Worm (Caenorhabditis elegans): Measurements from ENCODE around the gene Y39E4B.11.

Gene Y39E4B.11

DNA sequence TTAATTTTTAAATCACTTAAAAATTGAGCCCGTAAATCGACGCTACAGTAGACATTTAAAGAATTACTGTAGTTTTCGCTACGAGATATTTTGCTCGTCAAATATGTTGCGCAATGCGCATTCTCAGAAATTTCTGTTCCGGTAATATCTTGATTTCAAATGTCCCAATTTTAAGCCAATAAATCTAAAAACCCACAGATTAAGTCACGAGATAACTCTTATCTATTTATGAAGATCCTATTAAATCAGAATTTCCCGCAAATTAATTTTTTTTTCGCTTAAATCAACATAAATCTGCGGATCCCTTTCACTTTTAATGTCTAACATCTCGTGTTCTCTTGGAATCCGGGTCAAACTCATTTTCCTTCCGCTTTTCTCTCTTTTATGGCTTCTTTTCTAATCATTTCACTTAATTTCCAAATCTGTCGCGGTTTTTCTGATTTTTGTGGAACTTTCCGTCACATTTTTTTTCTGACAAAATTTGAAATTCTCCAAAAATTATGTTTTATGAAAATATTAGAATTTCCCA is 11.8 kb downstream of the Y39E4B.11 start:
- no peak for TF ChIP-seq hmg-1.1 (GFP tag; IDR thresholded peaks at IDR 0.05)
- no peak for TF ChIP-seq ceh-32 (tag; optimal IDR thresholded peaks at IDR 0.05; ENCODE audit: poor library complexity)
- no peak for TF ChIP-seq snpc-1.2 (GFP tag; IDR thresholded peaks at IDR 0.05)
- TF ChIP-seq nhr-10 (tag; optimal IDR thresholded peaks at IDR 0.05) = no peak
- no peak for TF ChIP-seq egl-27 (tag; optimal IDR thresholded peaks at IDR 0.05)
- TF ChIP-seq lin-15B (tag; optimal IDR thresholded peaks at IDR 0.05) = no peak
- no peak for TF ChIP-seq nhr-25 (tag; optimal IDR thresholded peaks at IDR 0.05; ENCODE audit: borderline replicate concordance, insufficient read depth)
- no peak for TF ChIP-seq T20F7.1 (GFP tag; optimal IDR thresholded peaks at IDR 0.05)
- no peak for TF ChIP-seq unc-62 (GFP tag; optimal IDR thresholded peaks at IDR 0.05 in 1 of 2)
- no peak for TF ChIP-seq unc-62 (tag; optimal IDR thresholded peaks at IDR 0.05)
- no peak for TF ChIP-seq mxl-3 (GFP tag; optimal IDR thresholded peaks at IDR 0.05)

DNA sequence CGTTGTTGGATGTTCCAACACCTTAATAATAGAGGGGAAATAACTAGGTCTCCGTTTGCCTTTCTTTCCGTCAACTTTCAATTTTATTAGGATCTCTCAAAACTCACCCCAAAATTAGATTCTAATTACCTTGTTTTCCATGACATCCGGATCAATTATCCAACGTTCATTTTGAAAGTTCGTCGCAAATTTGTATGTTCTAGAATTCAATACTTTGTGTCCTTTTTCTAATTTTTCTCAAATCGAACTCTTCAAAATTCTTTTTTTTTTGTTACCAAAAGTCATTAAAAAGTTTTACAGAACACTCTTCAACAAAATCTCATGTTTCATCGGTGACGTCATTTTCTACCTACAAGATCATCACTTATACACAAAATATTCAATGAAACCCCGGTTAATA is 18.0 kb downstream of the Y39E4B.11 start, which contains the start of gene Y43F4A.1:
Gene Y43F4A.1, plus strand, starts transcription at position 301 of the 400 bp plus-strand sequence.
- TF ChIP-seq zip-2 (tag; optimal IDR thresholded peaks at IDR 0.05) (no peak), aha-1 (tag) (peak; percentile 40)

DNA sequence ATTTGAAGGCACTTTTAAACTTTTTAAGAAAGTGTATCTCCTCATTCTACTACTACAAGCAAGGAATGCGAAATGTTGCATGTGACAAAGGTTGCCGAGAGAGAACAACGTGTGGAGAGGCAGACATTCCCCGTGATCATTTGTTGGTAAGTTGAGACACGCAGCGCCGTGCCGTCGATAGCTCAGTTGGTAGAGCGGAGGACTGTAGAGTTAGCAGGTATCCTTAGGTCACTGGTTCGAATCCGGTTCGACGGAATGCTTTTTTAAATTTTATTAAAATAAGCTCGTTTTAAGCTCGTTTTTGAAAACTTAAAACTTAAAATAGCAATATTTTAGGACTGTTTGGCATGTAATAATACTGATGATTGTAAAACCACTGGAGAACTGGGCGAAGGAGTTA is 19.6 kb downstream of the Y39E4B.11 start:
- TF ChIP-seq unc-130 (GFP tag; optimal IDR thresholded peaks at IDR 0.05) (no peak), dmd-8 (GFP tag; IDR thresholded peaks at IDR 0.05) (peak; percentile 70; the same call in 1 of the 2 replicates), zag-1 (tag; optimal IDR thresholded peaks at IDR 0.05) (no peak), dve-1 (tag; optimal IDR thresholded peaks at IDR 0.05; ENCODE audit: insufficient read depth) (peak; percentile 29), lin-13 (GFP tag; optimal IDR thresholded peaks at IDR 0.05) (no peak), lin-39 (tag; optimal IDR thresholded peaks at IDR 0.05) (no peak), attf-4 (tag; optimal IDR thresholded peaks at IDR 0.05) (no peak), skn-1 (tag; optimal IDR thresholded peaks at IDR 0.05) (no peak), F10B5.3 (tag; optimal IDR thresholded peaks at IDR 0.05) (no peak), Y48G9A.11 (GFP tag; IDR thresholded peaks at IDR 0.05) (0 out of 2 replicates have a peak, but pooled peaks have one; percentile 43), unc-62 (GFP tag; optimal IDR thresholded peaks at IDR 0.05 in 1 of 2) (no peak), unc-62 (tag; optimal IDR thresholded peaks at IDR 0.05) (no peak), duxl-1 (tag; optimal IDR thresholded peaks at IDR 0.05; ENCODE audit: poor library complexity) (no peak), F44E2.7 (GFP tag; IDR thresholded peaks at IDR 0.05) (no peak), mep-1 (tag; optimal IDR thresholded peaks at IDR 0.05) (peak; percentile 16), snpc-4 (tag; optimal IDR thresholded peaks at IDR 0.05) (no peak), nhr-48 (tag; optimal IDR thresholded peaks at IDR 0.05) (no peak), lin-38 (GFP tag; IDR thresholded peaks at IDR 0.05) (peak; percentile 60), D1046.2 (GFP tag; IDR thresholded peaks at IDR 0.05) (peak; percentile 36; the same call in 1 of the 2 replicates), nhr-42 (GFP tag; IDR thresholded peaks at IDR 0.05) (0 out of 2 replicates have a peak, but pooled peaks have one; percentile 15), hlh-30 (tag; optimal IDR thresholded peaks at IDR 0.05; ENCODE audit: insufficient read depth) (peak; percentile 73), ama-1 (optimal IDR thresholded peaks at IDR 0.05) (no peak), lin-1 (GFP tag; IDR thresholded peaks at IDR 0.05) (peak; percentile 35; the same call in 1 of the 2 replicates), hmg-1.1 (GFP tag; IDR thresholded peaks at IDR 0.05) (peak; percentile 62), F26F4.8 (GFP tag; conservative IDR thresholded peaks at IDR 0.05) (peak; percentile 61; the same call in 1 of the 2 replicates), nhr-28 (tag; optimal IDR thresholded peaks at IDR 0.05) (no peak), tag-97 (GFP tag; IDR thresholded peaks at IDR 0.05) (no peak), ctbp-1 (GFP tag; IDR thresholded peaks at IDR 0.05) (0 out of 2 replicates have a peak, but pooled peaks have one; percentile 49), zfp-2 (tag; optimal IDR thresholded peaks at IDR 0.05) (no peak), jun-1 (tag; optimal IDR thresholded peaks at IDR 0.05) (no peak), daf-19 (GFP tag; conservative IDR thresholded peaks at IDR 0.05) (no peak), F37D6.2 (tag; optimal IDR thresholded peaks at IDR 0.05) (no peak), madf-9 (GFP tag; conservative IDR thresholded peaks at IDR 0.05) (no peak), lsy-2 (tag; optimal IDR thresholded peaks at IDR 0.05) (peak in 1 of 2 experiments; percentile 14), ceh-32 (tag; optimal IDR thresholded peaks at IDR 0.05; ENCODE audit: poor library complexity) (no peak), nhr-10 (tag; optimal IDR thresholded peaks at IDR 0.05) (no peak), egl-43 (GFP tag; IDR thresholded peaks at IDR 0.05) (no peak), arid-1 (GFP tag; conservative IDR thresholded peaks at IDR 0.05) (0 out of 2 replicates have a peak, but pooled peaks have one; percentile 45), ceh-28 (tag; optimal IDR thresholded peaks at IDR 0.05) (no peak)

Data from whole organism, L4 larva.